Worm (Caenorhabditis elegans): ENCODE measurements around the gene str-55.

The str-55 gene

DNA sequence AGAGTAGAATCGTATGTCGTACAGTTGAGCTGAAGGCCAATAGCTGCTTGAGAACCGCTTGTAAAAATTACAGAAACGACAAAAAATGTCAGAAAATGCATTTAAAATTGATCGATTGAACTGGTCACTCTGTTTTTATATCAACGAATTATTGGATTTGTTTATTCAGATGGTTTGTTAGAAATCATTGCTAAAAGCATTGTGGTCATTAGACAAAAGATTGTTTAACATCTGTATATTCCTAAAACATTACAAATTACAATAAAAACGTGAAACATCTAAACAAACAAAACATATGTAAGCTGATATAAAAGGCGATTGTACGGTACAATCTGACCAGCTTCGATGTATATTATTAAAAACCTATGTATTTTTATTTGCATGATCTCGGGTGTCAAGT, 18.6 kb upstream of the str-55 start, which contains the start of the genes F26D2.13 and F26D2.14:
Gene F26D2.13, minus strand, starts transcription at position 101 of the 400 bp plus-strand sequence.
Gene F26D2.14, plus strand, starts transcription at position 346 of the 400 bp plus-strand sequence.
- TF ChIP-seq unc-39 (tag; optimal IDR thresholded peaks at IDR 0.05) (no peak), ceh-82 (tag; optimal IDR thresholded peaks at IDR 0.05) (no peak)

DNA sequence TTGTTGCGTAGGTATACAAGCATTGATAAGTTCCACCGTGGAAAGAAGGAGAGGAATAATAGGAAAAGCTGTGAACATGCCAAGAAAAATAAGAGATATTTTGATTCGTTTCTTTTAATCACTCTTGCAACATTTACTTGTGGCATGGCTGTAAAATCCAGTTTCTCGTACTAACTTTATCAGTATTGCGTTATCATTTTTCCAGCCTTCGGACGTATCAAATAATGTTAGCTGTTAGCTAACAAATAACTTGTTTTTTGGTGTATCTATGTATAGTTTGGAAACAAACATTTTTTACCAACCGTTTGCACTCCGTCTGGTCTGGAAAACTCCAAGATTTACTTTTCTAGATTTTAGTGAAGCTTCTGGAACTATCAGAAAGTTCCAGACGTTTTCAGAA, 16.6 kb upstream of the str-55 start, which contains the start of gene clec-234:
Gene clec-234, minus strand, starts transcription at position 101 of the 400 bp plus-strand sequence.
- TF ChIP-seq unc-62 (GFP tag; optimal IDR thresholded peaks at IDR 0.05) (no peak), nhr-77 (tag; optimal IDR thresholded peaks at IDR 0.05) (no peak), nhr-25 (tag; optimal IDR thresholded peaks at IDR 0.05) (no peak), elt-3 (tag; optimal IDR thresholded peaks at IDR 0.05) (no peak), nhr-28 (tag; optimal IDR thresholded peaks at IDR 0.05) (no peak), nhr-43 (tag; optimal IDR thresholded peaks at IDR 0.05; ENCODE audit: poor library complexity, severe bottlenecking) (no peak), ceh-82 (tag; optimal IDR thresholded peaks at IDR 0.05) (no peak), nhr-12 (tag; optimal IDR thresholded peaks at IDR 0.05) (no peak), fkh-2 (tag; optimal IDR thresholded peaks at IDR 0.05) (no peak), nhr-237 (tag; optimal IDR thresholded peaks at IDR 0.05) (no peak), fos-1 (tag; optimal IDR thresholded peaks at IDR 0.05) (no peak), ama-1 (optimal IDR thresholded peaks at IDR 0.05) (no peak), nfya-1 (tag; optimal IDR thresholded peaks at IDR 0.05; ENCODE audit: insufficient read depth) (no peak), sea-2 (GFP tag; optimal IDR thresholded peaks at IDR 0.05) (no peak), lin-15B (tag; optimal IDR thresholded peaks at IDR 0.05) (no peak), eor-1 (tag; optimal IDR thresholded peaks at IDR 0.05) (no peak), hmg-11 (tag; optimal IDR thresholded peaks at IDR 0.05) (no peak), ZK546.5 (tag; optimal IDR thresholded peaks at IDR 0.05) (no peak)

DNA sequence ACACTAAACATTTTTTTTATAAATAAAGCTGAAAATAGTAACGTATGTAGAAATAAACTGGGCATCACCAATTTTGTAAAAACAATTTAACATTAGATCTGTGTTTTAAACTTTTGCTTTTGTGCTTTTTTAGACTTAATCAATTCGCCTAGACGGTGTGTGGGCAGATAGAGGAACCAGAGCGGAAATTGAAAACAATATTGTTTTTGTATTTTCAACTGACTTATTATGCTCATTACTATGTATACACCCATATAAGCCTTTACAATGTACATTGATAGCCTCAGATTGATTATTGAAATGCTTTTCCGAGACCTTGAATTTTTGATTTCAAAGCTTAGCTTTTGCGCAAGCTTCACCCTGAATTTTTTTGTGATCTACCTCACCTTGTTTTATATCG, 13.0 kb upstream of the str-55 start, which contains the start of gene str-73:
Gene str-73, plus strand, starts transcription at position 301 of the 400 bp plus-strand sequence.
- TF ChIP-seq R02D3.7 (tag; optimal IDR thresholded peaks at IDR 0.05) = no peak
- no peak for TF ChIP-seq lsy-12 (tag; optimal IDR thresholded peaks at IDR 0.05)
- no peak for TF ChIP-seq fos-1 (tag; optimal IDR thresholded peaks at IDR 0.05)
- no peak for TF ChIP-seq tbx-2 (tag; optimal IDR thresholded peaks at IDR 0.05)
- no peak for TF ChIP-seq fkh-2 (tag; optimal IDR thresholded peaks at IDR 0.05)
- no peak for TF ChIP-seq nhr-23 (tag; optimal IDR thresholded peaks at IDR 0.05)
- no peak for TF ChIP-seq lin-15B (tag; optimal IDR thresholded peaks at IDR 0.05)
- TF ChIP-seq egl-5 (tag; optimal IDR thresholded peaks at IDR 0.05) = no peak
- TF ChIP-seq ztf-11 (tag; optimal IDR thresholded peaks at IDR 0.05) = no peak
- no peak for TF ChIP-seq eor-1 (tag; optimal IDR thresholded peaks at IDR 0.05)
- TF ChIP-seq ceh-9 (tag; optimal IDR thresholded peaks at IDR 0.05) = no peak
- TF ChIP-seq nhr-237 (tag; optimal IDR thresholded peaks at IDR 0.05) = no peak
- TF ChIP-seq nhr-28 (tag; optimal IDR thresholded peaks at IDR 0.05) = no peak
- TF ChIP-seq aly-2 (tag; optimal IDR thresholded peaks at IDR 0.05) = no peak
- no peak for TF ChIP-seq mdl-1 (tag; optimal IDR thresholded peaks at IDR 0.05)
- no peak for TF ChIP-seq sea-2 (GFP tag; optimal IDR thresholded peaks at IDR 0.05)
- TF ChIP-seq elt-2 (tag; optimal IDR thresholded peaks at IDR 0.05) = no peak
- no peak for TF ChIP-seq elt-1 (tag; optimal IDR thresholded peaks at IDR 0.05)
- no peak for TF ChIP-seq nfya-1 (tag; optimal IDR thresholded peaks at IDR 0.05; ENCODE audit: insufficient read depth)

DNA sequence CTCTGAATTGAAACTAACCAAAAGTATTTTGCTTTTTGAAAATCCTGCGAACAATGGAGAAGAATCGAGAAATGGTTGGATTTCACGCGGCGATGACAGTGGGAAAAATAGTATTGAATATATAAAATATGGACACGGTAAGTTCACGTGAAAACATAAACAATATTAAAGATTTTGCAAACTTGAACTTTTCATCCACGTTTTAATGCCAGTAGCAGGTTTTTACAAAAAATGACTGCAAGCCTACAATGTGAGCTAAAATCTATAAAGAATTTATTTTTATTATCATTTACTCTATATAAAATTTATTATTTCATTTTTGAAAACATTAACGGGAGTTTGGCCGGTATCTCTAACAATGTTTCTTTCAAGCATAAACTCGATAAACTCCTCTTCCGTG, 12.6 kb upstream of the str-55 start, which contains the start of gene F26D2.10:
Gene F26D2.10, minus strand, starts transcription at position 101 of the 400 bp plus-strand sequence.
- TF ChIP-seq unc-62 (GFP tag; optimal IDR thresholded peaks at IDR 0.05) = no peak
- TF ChIP-seq ztf-11 (tag; optimal IDR thresholded peaks at IDR 0.05) = no peak
- no peak for TF ChIP-seq pha-4 (tag; optimal IDR thresholded peaks at IDR 0.05)
- no peak for TF ChIP-seq ceh-16 (tag; optimal IDR thresholded peaks at IDR 0.05)
- TF ChIP-seq nhr-12 (tag; optimal IDR thresholded peaks at IDR 0.05) = no peak
- no peak for TF ChIP-seq fkh-2 (tag; optimal IDR thresholded peaks at IDR 0.05)
- no peak for TF ChIP-seq lin-39 (tag; optimal IDR thresholded peaks at IDR 0.05)

DNA sequence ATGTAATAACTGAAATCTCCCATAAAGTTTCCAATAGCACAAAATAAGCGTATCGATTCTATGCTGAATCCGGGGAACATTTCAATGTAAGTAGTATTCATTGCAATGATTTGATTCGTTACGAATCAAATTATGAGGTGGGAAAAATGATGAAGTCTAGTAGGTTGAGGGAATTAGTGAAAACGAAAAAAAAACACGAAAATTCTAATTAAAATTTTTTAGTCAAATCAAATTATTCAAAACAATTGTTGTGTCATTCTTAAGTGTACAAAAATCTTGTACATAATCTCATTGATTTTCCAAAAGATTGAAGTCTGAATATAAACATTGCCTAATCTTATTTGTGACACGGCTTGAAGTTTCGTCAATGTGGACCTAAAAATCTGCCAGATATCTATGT, 7.5 kb upstream of the str-55 start, which contains the start of gene srw-29:
Gene srw-29, minus strand, starts transcription at position 101 of the 400 bp plus-strand sequence.
- TF ChIP-seq nhr-237 (tag; optimal IDR thresholded peaks at IDR 0.05) = no peak

Data from whole organism, L3 larva.